Fruit fly (Drosophila melanogaster) S2 (cell line): ENCODE data around the gene mthl5.

Experiments
- CG8478 ChIP-seq: fragments of >200 bp; optimal IDR thresholded peaks from 2 replicates; lab custom pipeline; 2018
- CTCF ChIP-seq, 2 experiments: fragments of >200 bp; optimal IDR thresholded peaks; 2 replicates each; lab custom pipeline; 2018

- no peak for TF ChIP-seq CG8478 (lab: Kevin White, UChicago)
- TF ChIP-seq CTCF (optimal IDR thresholded peaks at IDR 0.05; lab: Kevin White, UChicago): no peak
These were observed 27.9 kb downstream of the mthl5 start for dm6 chr3R:11859103-11859502.
